Fruit fly (Drosophila melanogaster) whole organism, embryonic: ENCODE measurements around the gene Tcs3.

ENCODE experiments used
- Ada2b ChIP-seq: fragments of 200-800 bp; sonication (Bioruptor generic); IDR thresholded peaks from 2 replicates; pipeline ENCODE4 v1.3.6; 2022; ENCODE audit warnings: missing biosample characterization, missing genetic modification characterization
- Awh ChIP-seq: fragments of 200-800 bp; sonication (Bioruptor generic); IDR thresholded peaks from 2 replicates; pipeline ENCODE4, ENCODE4 v1.3.6; 2022; ENCODE audit warnings: missing biosample characterization, missing genetic modification characterization
- B-H1 ChIP-seq: fragments of 200-800 bp; sonication (Bioruptor generic); IDR thresholded peaks from 3 replicates; pipeline ENCODE4 v1.3.6; 2022; ENCODE audit warnings: missing biosample characterization, missing genetic modification characterization
- Blimp-1 ChIP-seq: fragments of 200-800 bp; sonication (Bioruptor generic); optimal IDR thresholded peaks from 3 replicates; lab custom pipeline; 2018; ENCODE audit warnings: missing biosample characterization, missing genetic modification characterization, mild to moderate bottlenecking, moderate library complexity, missing genetic modification reagents
- Bteb2 ChIP-seq: fragments of 200-800 bp; sonication (Bioruptor generic); optimal IDR thresholded peaks from 2 replicates; lab custom pipeline; 2016; ENCODE audit warnings: missing biosample characterization, missing genetic modification characterization
- CG11093 ChIP-seq: fragments of 200-800 bp; sonication (Bioruptor generic); IDR thresholded peaks from 3 replicates; pipeline ENCODE4 v1.3.6; 2022; ENCODE audit warnings: missing biosample characterization, missing genetic modification characterization
- CG12219 ChIP-seq: fragments of 200-800 bp; sonication (Bioruptor generic); optimal IDR thresholded peaks from 3 replicates; lab custom pipeline; 2018; ENCODE audit warnings: missing biosample characterization, mild to moderate bottlenecking, missing genetic modification characterization
- CG12659 ChIP-seq: fragments of 200-800 bp; sonication (Bioruptor generic); optimal IDR thresholded peaks from 3 replicates; lab custom pipeline; 2017; ENCODE audit warnings: mild to moderate bottlenecking, missing biosample characterization, missing genetic modification reagents, missing genetic modification characterization
- CG1832 ChIP-seq: fragments of 200-800 bp; sonication (Bioruptor generic); optimal IDR thresholded peaks from 2 replicates; lab custom pipeline; 2017; ENCODE audit warnings: missing biosample characterization, mild to moderate bottlenecking, missing genetic modification characterization, inconsistent platforms
- CG2712 ChIP-seq: fragments of 200-800 bp; optimal IDR thresholded peaks from 3 replicates; lab custom pipeline; 2019; ENCODE audit warnings: missing biosample characterization, mild to moderate bottlenecking, missing genetic modification characterization, moderate library complexity
- CG34376 ChIP-seq: fragments of 200-800 bp; sonication (Bioruptor generic); optimal IDR thresholded peaks from 2 replicates; lab custom pipeline; 2018; ENCODE audit warnings: missing biosample characterization, mild to moderate bottlenecking, missing genetic modification characterization
- CG6791 ChIP-seq: fragments of 200-800 bp; sonication (Bioruptor generic); IDR thresholded peaks from 3 replicates; pipeline ENCODE4 v1.3.6; 2022; ENCODE audit warnings: missing biosample characterization, missing genetic modification characterization; ENCODE audit not compliant: partially characterized antibody
- CG6854 ChIP-seq: fragments of 200-800 bp; sonication (Bioruptor generic); optimal IDR thresholded peaks from 3 replicates; lab custom pipeline; 2017; ENCODE audit warnings: missing biosample characterization, mild to moderate bottlenecking, missing genetic modification characterization
- CG7372 ChIP-seq: fragments of 200-800 bp; sonication (Bioruptor generic); IDR thresholded peaks from 2 replicates; pipeline ENCODE4 v1.3.6; 2022; ENCODE audit warnings: missing biosample characterization, missing genetic modification characterization
- CG7928 ChIP-seq: fragments of 200-800 bp; sonication (Bioruptor generic); optimal IDR thresholded peaks from 2 replicates; lab custom pipeline; 2017; ENCODE audit warnings: missing biosample characterization, mild to moderate bottlenecking, missing genetic modification characterization
- CG7987 ChIP-seq: fragments of 200-800 bp; sonication (Bioruptor generic); optimal IDR thresholded peaks from 2 replicates; lab custom pipeline; 2018; ENCODE audit warnings: missing biosample characterization, mild to moderate bottlenecking, missing genetic modification characterization, moderate library complexity
- CG8388 ChIP-seq: fragments of 200-800 bp; sonication (Bioruptor generic); optimal IDR thresholded peaks from 2 replicates; lab custom pipeline; 2019; ENCODE audit warnings: missing biosample characterization, mild to moderate bottlenecking, missing genetic modification characterization, moderate library complexity
- CG8944 ChIP-seq: fragments of 200-800 bp; sonication (Bioruptor generic); optimal IDR thresholded peaks from 3 replicates; lab custom pipeline; 2016; ENCODE audit warnings: missing biosample characterization, missing genetic modification characterization
- Doc2 ChIP-seq: fragments of 200-800 bp; sonication (Bioruptor generic); IDR thresholded peaks from 2 replicates; pipeline ENCODE4 v1.3.6; 2022; ENCODE audit warnings: missing biosample characterization, missing genetic modification characterization
- Doc3 ChIP-seq: fragments of 200-800 bp; sonication (Bioruptor generic); IDR thresholded peaks from 3 replicates; pipeline ENCODE4 v1.3.6; 2022; ENCODE audit warnings: missing biosample characterization, missing genetic modification characterization; ENCODE audit not compliant: partially characterized antibody
- Hey ChIP-seq: fragments of 200-800 bp; sonication (Bioruptor generic); optimal IDR thresholded peaks from 3 replicates; lab custom pipeline; 2018; ENCODE audit warnings: missing biosample characterization, mild to moderate bottlenecking, missing genetic modification characterization
- Hmr ChIP-seq: fragments of 200-800 bp; sonication (Bioruptor generic); optimal IDR thresholded peaks from 3 replicates; lab custom pipeline; 2017; ENCODE audit warnings: mild to moderate bottlenecking, missing biosample characterization, missing genetic modification reagents, missing genetic modification characterization
- Hr3 ChIP-seq: fragments of 200-800 bp; sonication (Bioruptor generic); optimal IDR thresholded peaks from 3 replicates; lab custom pipeline; 2016; ENCODE audit warnings: missing biosample characterization, missing genetic modification characterization
- Lim3 ChIP-seq: fragments of 200-800 bp; sonication (Bioruptor generic); IDR thresholded peaks from 2 replicates; pipeline ENCODE4 v1.3.6; 2022; ENCODE audit warnings: missing biosample characterization, missing genetic modification characterization
- MESR4 ChIP-seq: fragments of 200-800 bp; sonication (Bioruptor generic); optimal IDR thresholded peaks from 2 replicates; lab custom pipeline; 2018; ENCODE audit warnings: missing biosample characterization, mild to moderate bottlenecking, missing genetic modification characterization, moderate library complexity
- MTF-1 ChIP-seq: fragments of 200-800 bp; sonication (Bioruptor generic); optimal IDR thresholded peaks from 2 replicates; lab custom pipeline; 2018; ENCODE audit warnings: missing biosample characterization, mild to moderate bottlenecking, missing genetic modification characterization, borderline replicate concordance
- NC2β ChIP-seq: fragments of 200-800 bp; sonication (Bioruptor generic); optimal IDR thresholded peaks from 2 replicates; lab custom pipeline; 2016; ENCODE audit warnings: missing biosample characterization, missing genetic modification characterization
- PHDP ChIP-seq: fragments of 200-800 bp; sonication (Bioruptor generic); optimal IDR thresholded peaks from 3 replicates; lab custom pipeline; 2018; ENCODE audit warnings: missing biosample characterization, mild to moderate bottlenecking, missing genetic modification characterization, moderate library complexity
- ato ChIP-seq: fragments of 200-800 bp; sonication (Bioruptor generic); IDR thresholded peaks from 2 replicates; pipeline ENCODE4 v1.3.6; 2022; ENCODE audit warnings: missing biosample characterization, missing genetic modification characterization; ENCODE audit not compliant: partially characterized antibody
- bab2 ChIP-seq: fragments of 200-800 bp; sonication (Bioruptor generic); optimal IDR thresholded peaks from 2 replicates; lab custom pipeline; 2016; ENCODE audit warnings: missing biosample characterization, missing genetic modification characterization
- cad ChIP-seq: fragments of >200 bp; optimal IDR thresholded peaks from 2 replicates; lab custom pipeline; 2017; ENCODE audit warnings: missing biosample characterization, missing genetic modification characterization
- chif ChIP-seq, 2 experiments: fragments of 200-800 bp; sonication (Bioruptor generic); optimal IDR thresholded peaks; 3 replicates each; lab custom pipeline; 2016; ENCODE audit warnings: missing biosample characterization in 2 of 2, missing genetic modification characterization in 2 of 2
- dan ChIP-seq: fragments of 200-800 bp; sonication (Bioruptor generic); IDR thresholded peaks from 2 replicates; pipeline ENCODE4 v1.3.6; 2022; ENCODE audit warnings: missing biosample characterization, missing genetic modification characterization
- fd3F ChIP-seq: fragments of 200-800 bp; sonication (Bioruptor generic); optimal IDR thresholded peaks from 2 replicates; lab custom pipeline; 2018; ENCODE audit warnings: missing biosample characterization, mild to moderate bottlenecking, missing genetic modification characterization, moderate library complexity
- ftz-f1 ChIP-seq: fragments of 200-800 bp; sonication (Bioruptor generic); optimal IDR thresholded peaks from 2 replicates; lab custom pipeline; 2016; ENCODE audit warnings: missing biosample characterization, missing genetic modification characterization
- gcm2 ChIP-seq: fragments of 200-800 bp; sonication (Bioruptor generic); optimal IDR thresholded peaks from 2 replicates; lab custom pipeline; 2016; ENCODE audit warnings: missing biosample characterization, missing genetic modification characterization
- h ChIP-seq: fragments of >200 bp; optimal IDR thresholded peaks from 2 replicates; lab custom pipeline; 2017
- her ChIP-seq: fragments of 200-800 bp; sonication (Bioruptor generic); optimal IDR thresholded peaks from 2 replicates; lab custom pipeline; 2016; ENCODE audit warnings: missing biosample characterization, missing genetic modification characterization
- kah ChIP-seq: fragments of 200-800 bp; sonication (Bioruptor generic); optimal IDR thresholded peaks from 2 replicates; lab custom pipeline; 2018; ENCODE audit warnings: missing biosample characterization, mild to moderate bottlenecking, missing genetic modification characterization
- knrl ChIP-seq: fragments of 200-800 bp; sonication (Bioruptor generic); IDR thresholded peaks from 3 replicates; pipeline ENCODE4 v1.3.6; 2022; ENCODE audit warnings: missing biosample characterization, missing genetic modification characterization; ENCODE audit not compliant: partially characterized antibody
- lab ChIP-seq: fragments of 200-800 bp; sonication (Bioruptor generic); optimal IDR thresholded peaks from 3 replicates; lab custom pipeline; 2017; ENCODE audit warnings: missing biosample characterization, missing genetic modification characterization, mild to moderate bottlenecking, moderate library complexity, missing genetic modification reagents
- mam ChIP-seq: fragments of 200-800 bp; sonication (Bioruptor generic); optimal IDR thresholded peaks from 3 replicates; lab custom pipeline; 2016; ENCODE audit warnings: missing biosample characterization, missing genetic modification characterization
- odd ChIP-seq: fragments of 200-800 bp; sonication (Bioruptor generic); optimal IDR thresholded peaks from 2 replicates; lab custom pipeline; 2017; ENCODE audit warnings: missing biosample characterization, mild to moderate bottlenecking, missing genetic modification characterization
- pros ChIP-seq: fragments of 200-800 bp; sonication (Bioruptor generic); optimal IDR thresholded peaks from 3 replicates; lab custom pipeline; 2019; ENCODE audit warnings: missing biosample characterization, mild to moderate bottlenecking, missing genetic modification characterization, moderate library complexity
- repo ChIP-seq: fragments of 200-800 bp; sonication (Bioruptor generic); optimal IDR thresholded peaks from 2 replicates; lab custom pipeline; 2016; ENCODE audit warnings: missing biosample characterization, missing genetic modification characterization
- salm ChIP-seq: fragments of 200-800 bp; sonication (Bioruptor generic); optimal IDR thresholded peaks from 2 replicates; lab custom pipeline; 2018; ENCODE audit warnings: missing biosample characterization, mild to moderate bottlenecking, missing genetic modification characterization
- ttk ChIP-seq: fragments of 200-800 bp; sonication (Bioruptor generic); IDR thresholded peaks from 2 replicates; pipeline ENCODE4 v2.1.2; 2022; ENCODE audit warnings: missing biosample characterization, missing genetic modification characterization
- wdn ChIP-seq: fragments of 200-800 bp; sonication (Bioruptor generic); IDR thresholded peaks from 2 replicates; pipeline ENCODE4 v1.3.6; 2022; ENCODE audit warnings: missing biosample characterization, missing genetic modification characterization
- wor ChIP-seq: fragments of 200-800 bp; sonication (Bioruptor generic); IDR thresholded peaks from 2 replicates; pipeline ENCODE4 v1.3.6; 2022; ENCODE audit warnings: missing biosample characterization, missing genetic modification characterization
- zen2 ChIP-seq: fragments of 200-800 bp; sonication (Bioruptor generic); IDR thresholded peaks from 3 replicates; pipeline ENCODE4 v1.3.6; 2022; ENCODE audit warnings: missing biosample characterization, missing genetic modification characterization; ENCODE audit not compliant: partially characterized antibody

Tcs3 gene

DNA sequence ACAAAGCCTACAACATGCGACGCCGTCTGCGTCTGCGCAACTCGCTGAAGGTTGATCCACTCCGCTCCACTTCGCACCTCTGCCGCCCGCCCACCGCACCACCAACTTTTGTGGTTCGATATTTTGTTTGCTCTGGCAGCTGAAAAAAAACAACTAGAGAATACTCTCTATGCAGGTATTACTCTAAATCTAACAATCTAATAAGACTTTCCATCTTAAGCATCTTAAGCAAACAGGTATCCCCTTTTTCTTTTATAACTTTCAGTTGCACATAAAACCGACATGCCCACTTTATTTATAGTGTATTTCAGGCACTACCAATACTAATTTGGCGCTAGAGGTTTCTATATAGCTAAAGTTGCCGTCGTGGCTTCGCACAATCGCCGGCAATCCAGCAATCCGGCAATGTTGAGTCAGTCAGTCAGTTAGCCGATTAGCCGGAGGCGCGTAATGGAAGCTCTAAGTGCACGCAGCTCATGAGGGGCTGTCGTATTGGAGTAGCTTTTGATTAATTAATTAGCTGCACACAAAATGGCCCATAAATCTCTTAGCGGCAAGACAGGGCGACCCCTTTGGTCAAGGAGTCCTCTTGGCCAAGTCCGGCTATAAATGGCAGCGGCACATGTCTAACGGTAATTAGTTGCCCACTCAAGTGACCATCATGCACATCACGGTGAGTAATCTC is 23.4 kb upstream of the Tcs3 start, which contains the start of gene CG13058 (continued):
- peak; percentile 36 to 44 for TF ChIP-seq chif (GFP tag; optimal IDR thresholded peaks at IDR 0.05; lab: Kevin White, UChicago)
- no peak for TF ChIP-seq bab2
- no peak for TF ChIP-seq Doc3 (GFP tag; lab: Robert Waterston, UW)
- peak; percentile 64 for TF ChIP-seq odd (GFP tag; lab: Kevin White, UChicago)
- TF ChIP-seq Hr3 (GFP tag; lab: Kevin White, UChicago): peak; percentile 48
- TF ChIP-seq Ada2b (GFP tag; lab: Robert Waterston, UW): peak; percentile 90
- no peak for TF ChIP-seq gcm2 (GFP tag; lab: Kevin White, UChicago)
- TF ChIP-seq Lim3 (GFP tag; lab: Robert Waterston, UW): peak; percentile 44; the same call in 1 of the 2 replicates
- TF ChIP-seq ttk (GFP tag; lab: Robert Waterston, UW): peak; percentile 44
- no peak for TF ChIP-seq Awh (GFP tag; lab: Robert Waterston, UW)
- TF ChIP-seq CG8388: no peak
- TF ChIP-seq Hmr (GFP tag; lab: Kevin White, UChicago): peak; percentile 61
- no peak for TF ChIP-seq MESR4 (GFP tag; lab: Kevin White, UChicago)
- peak; percentile 19 for TF ChIP-seq kah (GFP tag; lab: Kevin White, UChicago)
- TF ChIP-seq zen2 (GFP tag; lab: Robert Waterston, UW): no peak
- TF ChIP-seq CG7987 (GFP tag; lab: Kevin White, UChicago): peak; percentile 9
- peak; percentile 2 for TF ChIP-seq her (GFP tag; lab: Kevin White, UChicago)
- TF ChIP-seq Doc2: peak; percentile 15; the same call in 1 of the 2 replicates
- TF ChIP-seq repo (GFP tag; lab: Kevin White, UChicago): no peak
- 0 out of 2 replicates have a peak, but pooled peaks have one; percentile 60 for TF ChIP-seq wdn
- TF ChIP-seq B-H1 (GFP tag; lab: Robert Waterston, UW): no peak
- no peak for TF ChIP-seq ato (GFP tag; lab: Robert Waterston, UW)
- peak; percentile 7 for TF ChIP-seq MTF-1 (GFP tag; lab: Kevin White, UChicago)
- TF ChIP-seq fd3F (GFP tag; lab: Kevin White, UChicago): peak; percentile 72
- TF ChIP-seq CG2712 (tag; lab: Kevin White, UChicago): no peak
- TF ChIP-seq h (lab: Kevin White, UChicago): no peak
- peak; percentile 41; the same call in 1 of the 2 replicates for TF ChIP-seq wor (GFP tag; lab: Robert Waterston, UW)
- TF ChIP-seq CG1832: no peak
- TF ChIP-seq mam (GFP tag; lab: Kevin White, UChicago): no peak
- TF ChIP-seq Blimp-1: no peak
- TF ChIP-seq CG8944: peak; percentile 36
- TF ChIP-seq pros (GFP tag; lab: Kevin White, UChicago): no peak
- no peak for TF ChIP-seq ftz-f1 (GFP tag; lab: Kevin White, UChicago)
- no peak for TF ChIP-seq dan
- peak; percentile 25 for TF ChIP-seq CG7928 (GFP tag; lab: Kevin White, UChicago)
- no peak for TF ChIP-seq salm (tag; lab: Kevin White, UChicago)
- TF ChIP-seq CG11093 (GFP tag; lab: Robert Waterston, UW): no peak
- TF ChIP-seq knrl (GFP tag; lab: Robert Waterston, UW): no peak
- TF ChIP-seq Bteb2 (GFP tag; lab: Kevin White, UChicago): peak; percentile 42
- peak; percentile 74 for TF ChIP-seq CG12219 (GFP tag; lab: Kevin White, UChicago)
- no peak for TF ChIP-seq Hey (tag; lab: Kevin White, UChicago)
- peak; percentile 69 for TF ChIP-seq PHDP (tag; lab: Kevin White, UChicago)
- peak; percentile 3 for TF ChIP-seq CG34376
- TF ChIP-seq CG6791 (GFP tag; lab: Robert Waterston, UW): no peak
- peak; percentile 83 for TF ChIP-seq lab
- TF ChIP-seq CG12659 (GFP tag; lab: Kevin White, UChicago): peak; percentile 70
- no peak for TF ChIP-seq CG7372 (GFP tag; lab: Robert Waterston, UW)
- TF ChIP-seq cad (GFP tag; lab: Kevin White, UChicago): no peak
- TF ChIP-seq CG6854 (GFP tag; lab: Kevin White, UChicago): peak; percentile 39
- no peak for TF ChIP-seq NC2β (GFP tag; lab: Kevin White, UChicago)
